Worm (Caenorhabditis elegans) whole organism, L4 larva: ENCODE results near the gene syg-1.

Experiments used
- ceh-82 ChIP-seq: sonication (generic microtip); optimal IDR thresholded peaks from 2 replicates; lab custom pipeline; 2017; ENCODE audit warnings: missing biosample characterization, missing genetic modification characterization
- cey-2 ChIP-seq: sonication (generic microtip); optimal IDR thresholded peaks from 3 replicates; lab custom pipeline; 2017; ENCODE audit warnings: missing genetic modification characterization, mild to moderate bottlenecking, missing compliant biosample characterization, antibody characterized with exemption, borderline replicate concordance; ENCODE audit not compliant: insufficient read depth
- dpl-1 ChIP-seq: fragments of 150-350 bp; optimal IDR thresholded peaks from 2 replicates; lab custom pipeline; 2014; ENCODE audit warnings: missing biosample characterization, missing genetic modification reagents, missing genetic modification characterization
- fos-1 ChIP-seq: fragments of 150-350 bp; optimal IDR thresholded peaks from 2 replicates; lab custom pipeline; 2014; ENCODE audit warnings: missing biosample characterization, missing genetic modification characterization
- lsy-2 ChIP-seq, 2 experiments: fragments of 150-350 bp in 1 of 2; sonication (generic microtip) in 1 of 2; optimal IDR thresholded peaks; 2 replicates each; lab custom pipeline; 2014 to 2017; ENCODE audit warnings: missing biosample characterization in 2 of 2, missing genetic modification characterization in 2 of 2
- mdt-29 ChIP-seq: fragments of 200-800 bp; sonication (Bioruptor generic); IDR thresholded peaks from 2 replicates; pipeline ENCODE4 v1.3.6; 2022; ENCODE audit warnings: missing genetic modification reagents, missing genetic modification characterization, missing compliant biosample characterization
- mxl-2 ChIP-seq: fragments of 200-800 bp; sonication (Bioruptor generic); conservative IDR thresholded peaks from 2 replicates; pipeline ENCODE4 v1.3.6; 2022; ENCODE audit warnings: missing genetic modification reagents, missing genetic modification characterization, missing compliant biosample characterization

ce11 chrX:2552210-2552674 is 37.1 kb upstream of the syg-1 start, which contains the start of gene aat-3:
- no peak for TF ChIP-seq fos-1 (tag; lab: Kevin White, UChicago)
- TF ChIP-seq lsy-2 (tag; optimal IDR thresholded peaks at IDR 0.05; lab: Kevin White, UChicago): no peak
- TF ChIP-seq dpl-1: no peak
- TF ChIP-seq mdt-29 (GFP tag; lab: Robert Waterston, UW): no peak
- TF ChIP-seq cey-2: no peak
- no peak for TF ChIP-seq ceh-82 (tag; lab: Kevin White, UChicago)
- no peak for TF ChIP-seq mxl-2 (GFP tag; lab: Robert Waterston, UW)
